Fruit fly (Drosophila melanogaster) whole organism, embryonic: ENCODE data around the gene fal.
A peak's percentile ranks its signal among the peaks of the same experiment; 100 is the strongest.

Experiments
- Blimp-1 ChIP-seq: fragments of 200-800 bp; sonication (Bioruptor generic); optimal IDR thresholded peaks from 3 replicates; lab custom pipeline; 2018; ENCODE audit warnings: missing biosample characterization, missing genetic modification characterization, mild to moderate bottlenecking, moderate library complexity, missing genetic modification reagents
- CG10959 ChIP-seq: fragments of 200-800 bp; sonication (Bioruptor generic); IDR thresholded peaks from 2 replicates; pipeline ENCODE4 v1.3.6; 2022; ENCODE audit warnings: missing biosample characterization, missing genetic modification characterization
- CG10979 ChIP-seq: fragments of 200-800 bp; sonication (Bioruptor generic); optimal IDR thresholded peaks from 2 replicates; lab custom pipeline; 2018; ENCODE audit warnings: missing biosample characterization, mild to moderate bottlenecking, missing genetic modification characterization, moderate library complexity
- CG11504 ChIP-seq: fragments of 200-800 bp; sonication (Bioruptor generic); optimal IDR thresholded peaks from 3 replicates; lab custom pipeline; 2019; ENCODE audit warnings: missing biosample characterization, mild to moderate bottlenecking, missing genetic modification characterization, moderate library complexity
- CG12391 ChIP-seq: fragments of 200-800 bp; sonication (Bioruptor generic); optimal IDR thresholded peaks from 3 replicates; lab custom pipeline; 2018; ENCODE audit warnings: missing biosample characterization, mild to moderate bottlenecking, missing genetic modification characterization, moderate library complexity
- CG14050 ChIP-seq: fragments of 200-800 bp; sonication (Bioruptor generic); IDR thresholded peaks from 3 replicates; pipeline ENCODE4 v1.3.6; 2022; ENCODE audit warnings: missing biosample characterization, missing genetic modification characterization
- CG16779 ChIP-seq: fragments of 200-800 bp; sonication (Bioruptor generic); IDR thresholded peaks from 2 replicates; pipeline ENCODE4 v1.3.6; 2022; ENCODE audit warnings: missing biosample characterization, missing genetic modification characterization
- CG16815 ChIP-seq: fragments of 200-800 bp; sonication (Bioruptor generic); optimal IDR thresholded peaks from 3 replicates; lab custom pipeline; 2017; ENCODE audit warnings: missing biosample characterization, mild to moderate bottlenecking, missing genetic modification characterization
- CG16863 ChIP-seq: fragments of 200-800 bp; sonication (Bioruptor generic); optimal IDR thresholded peaks from 3 replicates; lab custom pipeline; 2016; ENCODE audit warnings: missing biosample characterization, missing genetic modification characterization
- CG2120 ChIP-seq: fragments of 200-800 bp; sonication (Bioruptor generic); optimal IDR thresholded peaks from 3 replicates; lab custom pipeline; 2016; ENCODE audit warnings: missing biosample characterization, missing genetic modification characterization
- CG3281 ChIP-seq: fragments of 200-800 bp; sonication (Bioruptor generic); optimal IDR thresholded peaks from 3 replicates; lab custom pipeline; 2017; ENCODE audit warnings: missing biosample characterization, mild to moderate bottlenecking, missing genetic modification characterization
- CG34224 ChIP-seq: fragments of 200-800 bp; sonication (Bioruptor generic); IDR thresholded peaks from 3 replicates; pipeline ENCODE4 v1.3.6; 2022; ENCODE audit warnings: missing biosample characterization, missing genetic modification characterization; ENCODE audit not compliant: partially characterized antibody
- CG34422 ChIP-seq: fragments of 200-800 bp; sonication (Bioruptor generic); IDR thresholded peaks from 3 replicates; pipeline ENCODE4 v1.3.6; 2022; ENCODE audit warnings: missing biosample characterization, missing genetic modification characterization
- CG4707 ChIP-seq: fragments of 200-800 bp; sonication (Bioruptor generic); optimal IDR thresholded peaks from 2 replicates; lab custom pipeline; 2018; ENCODE audit warnings: missing biosample characterization, mild to moderate bottlenecking, missing genetic modification characterization, moderate library complexity
- CG6813 ChIP-seq: fragments of 200-800 bp; sonication (Bioruptor generic); optimal IDR thresholded peaks from 2 replicates; lab custom pipeline; 2017; ENCODE audit warnings: missing biosample characterization, missing genetic modification characterization, mild to moderate bottlenecking, moderate library complexity, missing genetic modification reagents
- CG6854 ChIP-seq: fragments of 200-800 bp; sonication (Bioruptor generic); optimal IDR thresholded peaks from 3 replicates; lab custom pipeline; 2017; ENCODE audit warnings: missing biosample characterization, mild to moderate bottlenecking, missing genetic modification characterization
- CG7987 ChIP-seq: fragments of 200-800 bp; sonication (Bioruptor generic); optimal IDR thresholded peaks from 2 replicates; lab custom pipeline; 2018; ENCODE audit warnings: missing biosample characterization, mild to moderate bottlenecking, missing genetic modification characterization, moderate library complexity
- CG8924 ChIP-seq: fragments of 200-800 bp; optimal IDR thresholded peaks from 3 replicates; lab custom pipeline; 2019; ENCODE audit warnings: missing biosample characterization, mild to moderate bottlenecking, missing genetic modification characterization, moderate library complexity
- CkIIα-i1 ChIP-seq: fragments of 200-800 bp; sonication (Bioruptor generic); IDR thresholded peaks from 2 replicates; pipeline ENCODE4 v1.3.6; 2022; ENCODE audit warnings: missing biosample characterization, missing genetic modification characterization
- Dp ChIP-seq: fragments of 200-800 bp; sonication (Bioruptor generic); optimal IDR thresholded peaks from 2 replicates; lab custom pipeline; 2018; ENCODE audit warnings: missing biosample characterization, mild to moderate bottlenecking, missing genetic modification characterization, moderate library complexity
- Gsc ChIP-seq: fragments of 200-800 bp; sonication (Bioruptor generic); IDR thresholded peaks from 2 replicates; pipeline ENCODE4 v1.3.6; 2022; ENCODE audit warnings: missing biosample characterization, missing genetic modification characterization
- Gug ChIP-seq: fragments of 200-800 bp; sonication (Bioruptor generic); IDR thresholded peaks from 4 replicates; pipeline ENCODE4 v1.3.6; 2022; ENCODE audit warnings: missing biosample characterization, missing genetic modification characterization
- HHEX ChIP-seq: fragments of 200-800 bp; sonication (Bioruptor generic); optimal IDR thresholded peaks from 3 replicates; lab custom pipeline; 2017; ENCODE audit warnings: missing biosample characterization, mild to moderate bottlenecking, missing genetic modification characterization, missing genetic modification reagents
- HLH3B ChIP-seq: fragments of 200-800 bp; sonication (Bioruptor generic); IDR thresholded peaks from 2 replicates; pipeline ENCODE4 v1.3.6; 2022; ENCODE audit warnings: missing biosample characterization, missing genetic modification characterization
- Hey ChIP-seq: fragments of 200-800 bp; sonication (Bioruptor generic); optimal IDR thresholded peaks from 3 replicates; lab custom pipeline; 2018; ENCODE audit warnings: missing biosample characterization, mild to moderate bottlenecking, missing genetic modification characterization
- Hr39 ChIP-seq: fragments of >200 bp; optimal IDR thresholded peaks from 2 replicates; lab custom pipeline; 2017
- Hr51 ChIP-seq, 2 experiments: fragments of 200-800 bp; sonication (Bioruptor generic); optimal IDR thresholded peaks; 2 replicates in 1 of 2; 3 replicates in 1 of 2; lab custom pipeline; 2016 to 2018; ENCODE audit warnings: missing biosample characterization in 2 of 2, missing genetic modification characterization in 2 of 2, mild to moderate bottlenecking in 1 of 2, moderate library complexity in 1 of 2
- Hsf ChIP-seq: fragments of 200-800 bp; sonication (Bioruptor generic); optimal IDR thresholded peaks from 3 replicates; lab custom pipeline; 2016; ENCODE audit warnings: missing biosample characterization, missing genetic modification characterization
- MTF-1 ChIP-seq: fragments of 200-800 bp; sonication (Bioruptor generic); optimal IDR thresholded peaks from 2 replicates; lab custom pipeline; 2018; ENCODE audit warnings: missing biosample characterization, mild to moderate bottlenecking, missing genetic modification characterization, borderline replicate concordance
- Mes4 ChIP-seq: fragments of 200-800 bp; sonication (Bioruptor generic); optimal IDR thresholded peaks from 2 replicates; lab custom pipeline; 2016; ENCODE audit warnings: missing biosample characterization, missing genetic modification characterization
- Nf-YC ChIP-seq: fragments of 200-800 bp; optimal IDR thresholded peaks from 3 replicates; lab custom pipeline; 2019; ENCODE audit warnings: missing biosample characterization, mild to moderate bottlenecking, missing genetic modification characterization, moderate library complexity
- Scr ChIP-seq: fragments of 200-800 bp; sonication (Bioruptor generic); IDR thresholded peaks from 2 replicates; pipeline ENCODE4 v1.3.6; 2022; ENCODE audit warnings: missing biosample characterization, missing genetic modification characterization; ENCODE audit not compliant: partially characterized antibody
- Spps ChIP-seq: fragments of 200-800 bp; sonication (Bioruptor generic); optimal IDR thresholded peaks from 2 replicates; lab custom pipeline; 2018; ENCODE audit warnings: missing biosample characterization, mild to moderate bottlenecking, missing genetic modification characterization
- Tbp ChIP-seq: fragments of >200 bp; optimal IDR thresholded peaks from 2 replicates; lab custom pipeline; 2018; ENCODE audit warnings: missing biosample characterization, missing genetic modification characterization
- al ChIP-seq: fragments of 200-800 bp; sonication (Bioruptor generic); IDR thresholded peaks from 2 replicates; pipeline ENCODE4 v1.3.6; 2022; ENCODE audit warnings: missing biosample characterization, missing genetic modification characterization
- ase ChIP-seq: fragments of 200-800 bp; sonication (Bioruptor generic); IDR thresholded peaks from 3 replicates; pipeline ENCODE4 v1.3.6; 2022; ENCODE audit warnings: missing biosample characterization, missing genetic modification characterization
- chm ChIP-seq: fragments of 200-800 bp; sonication (Bioruptor generic); IDR thresholded peaks from 2 replicates; pipeline ENCODE4 v1.3.6; 2022; ENCODE audit warnings: missing biosample characterization, missing genetic modification characterization
- esg ChIP-seq: fragments of 200-800 bp; sonication (Bioruptor generic); conservative IDR thresholded peaks from 2 replicates; pipeline ENCODE4 v1.3.6; 2022; ENCODE audit warnings: missing biosample characterization, missing genetic modification characterization
- ewg ChIP-seq: fragments of 200-800 bp; sonication (Bioruptor generic); optimal IDR thresholded peaks from 3 replicates; lab custom pipeline; 2017; ENCODE audit warnings: mild to moderate bottlenecking, missing biosample characterization, missing genetic modification reagents, missing genetic modification characterization
- gt ChIP-seq: fragments of 200-800 bp; sonication (Bioruptor generic); IDR thresholded peaks from 2 replicates; pipeline ENCODE4 v1.3.6; 2022; ENCODE audit warnings: missing biosample characterization, missing genetic modification characterization
- insv ChIP-seq, 2 experiments: fragments of 200-800 bp; sonication (Bioruptor generic); optimal IDR thresholded peaks; 3 replicates each; lab custom pipeline; 2016 to 2018; ENCODE audit warnings: missing biosample characterization in 2 of 2, missing genetic modification characterization in 2 of 2
- kah ChIP-seq: fragments of 200-800 bp; sonication (Bioruptor generic); optimal IDR thresholded peaks from 2 replicates; lab custom pipeline; 2018; ENCODE audit warnings: missing biosample characterization, mild to moderate bottlenecking, missing genetic modification characterization
- kay ChIP-seq: fragments of 200-800 bp; sonication (Bioruptor generic); optimal IDR thresholded peaks from 2 replicates; lab custom pipeline; 2016; ENCODE audit warnings: missing biosample characterization, missing genetic modification characterization
- lilli ChIP-seq: fragments of 200-800 bp; sonication (Bioruptor generic); optimal IDR thresholded peaks from 3 replicates; lab custom pipeline; 2016; ENCODE audit warnings: missing biosample characterization, missing genetic modification characterization
- luna ChIP-seq: fragments of 200-800 bp; sonication (Bioruptor generic); optimal IDR thresholded peaks from 2 replicates; lab custom pipeline; 2016; ENCODE audit warnings: missing biosample characterization, missing genetic modification characterization
- pita ChIP-seq: fragments of 200-800 bp; sonication (Bioruptor generic); optimal IDR thresholded peaks from 2 replicates; lab custom pipeline; 2017; ENCODE audit warnings: missing biosample characterization, mild to moderate bottlenecking, missing genetic modification characterization
- sens-2 ChIP-seq: fragments of 200-800 bp; sonication (Bioruptor generic); IDR thresholded peaks from 2 replicates; pipeline ENCODE4 v1.3.6; 2022; ENCODE audit warnings: missing biosample characterization, missing genetic modification characterization
- so ChIP-seq: fragments of 200-800 bp; sonication (Bioruptor generic); IDR thresholded peaks from 3 replicates; pipeline ENCODE4 v1.3.6; 2022; ENCODE audit warnings: missing biosample characterization, missing genetic modification characterization
- tio ChIP-seq: fragments of 200-800 bp; sonication (Bioruptor generic); optimal IDR thresholded peaks from 2 replicates; lab custom pipeline; 2017; ENCODE audit warnings: missing biosample characterization, missing genetic modification characterization, inconsistent platforms
- trem ChIP-seq: fragments of 200-800 bp; optimal IDR thresholded peaks from 3 replicates; lab custom pipeline; 2019; ENCODE audit warnings: missing biosample characterization, mild to moderate bottlenecking, missing genetic modification characterization, moderate library complexity

Gene fal

dm6 chr3L:19337398-19338086 is 43.2 kb downstream of the fal start, which contains the start of gene pip (continued):
- TF ChIP-seq CG11504 (tag; lab: Kevin White, UChicago) (peak; percentile 1), tio (GFP tag; lab: Kevin White, UChicago) (no peak), Tbp (GFP tag; lab: Kevin White, UChicago) (no peak), CG10979 (tag; lab: Kevin White, UChicago) (no peak), Hr51 (GFP tag; optimal IDR thresholded peaks at IDR 0.05; lab: Kevin White, UChicago) (peak in 1 of 2 experiments; percentile 53), gt (GFP tag; lab: Robert Waterston, UW) (no peak), kah (GFP tag; lab: Kevin White, UChicago) (no peak), Hr39 (no peak), HLH3B (GFP tag; lab: Robert Waterston, UW) (no peak), MTF-1 (peak; percentile 76), CG3281 (GFP tag; lab: Kevin White, UChicago) (peak; percentile 75), Mes4 (GFP tag; lab: Kevin White, UChicago) (no peak), CG2120 (peak; percentile 50), CG34422 (GFP tag; lab: Robert Waterston, UW) (no peak), Gug (GFP tag; lab: Robert Waterston, UW) (no peak), ase (GFP tag; lab: Robert Waterston, UW) (no peak), al (no peak), Spps (no peak), lilli (no peak), Dp (GFP tag; lab: Kevin White, UChicago) (no peak), CG6854 (peak; percentile 68), ewg (GFP tag; lab: Kevin White, UChicago) (no peak), CG34224 (GFP tag; lab: Robert Waterston, UW) (no peak), CG14050 (GFP tag; lab: Robert Waterston, UW) (no peak), CG4707 (peak; percentile 63), CG16863 (GFP tag; lab: Kevin White, UChicago) (peak; percentile 21), insv (GFP tag; optimal IDR thresholded peaks at IDR 0.05; lab: Kevin White, UChicago) (peak in 1 of 2 experiments; percentile 31), CG7987 (peak; percentile 72), sens-2 (GFP tag; lab: Robert Waterston, UW) (no peak), so (GFP tag; lab: Robert Waterston, UW) (no peak), CG16815 (GFP tag; lab: Kevin White, UChicago) (no peak), Scr (GFP tag; lab: Robert Waterston, UW) (no peak), kay (no peak), CkIIα-i1 (no peak), CG12391 (no peak), CG10959 (no peak), CG8924 (tag; lab: Kevin White, UChicago) (no peak), HHEX (peak; percentile 71), Gsc (GFP tag; lab: Robert Waterston, UW) (no peak), Blimp-1 (GFP tag; lab: Kevin White, UChicago) (peak; percentile 33), CG16779 (GFP tag; lab: Robert Waterston, UW) (no peak), esg (no peak), Nf-YC (tag; lab: Kevin White, UChicago) (no peak), trem (tag; lab: Kevin White, UChicago) (no peak), luna (GFP tag; lab: Kevin White, UChicago) (peak; percentile 27), pita (no peak), CG6813 (GFP tag; lab: Kevin White, UChicago) (peak; percentile 87), Hey (tag; lab: Kevin White, UChicago) (peak; percentile 30), Hsf (GFP tag; lab: Kevin White, UChicago) (no peak), chm (GFP tag; lab: Robert Waterston, UW) (0 out of 2 replicates have a peak, but pooled peaks have one; percentile 42)
